Worm (Caenorhabditis elegans) whole organism, L4/young adult: ENCODE results near the gene wsp-1.

ENCODE experiments used
- dao-5 ChIP-seq: sonication (generic microtip); optimal IDR thresholded peaks from 2 replicates; lab custom pipeline; 2016; ENCODE audit warnings: missing genotype, missing genetic modification characterization, moderate library complexity, missing compliant biosample characterization
- him-1 ChIP-seq: sonication (generic microtip); optimal IDR thresholded peaks from 2 replicates; lab custom pipeline; 2016; ENCODE audit warnings: missing genotype, missing genetic modification reagents, missing genetic modification characterization, missing compliant biosample characterization

- TF ChIP-seq dao-5 (no peak), him-1 (tag; lab: Kevin White, UChicago) (no peak)
These were observed 44.8 kb upstream of the wsp-1 start, which contains the start of gene T09A12.8 for ce11 chrIV:8243599-8243998.
